Fruit fly (Drosophila melanogaster) whole organism, embryonic: Measurements from ENCODE around the gene CG6055.

Source experiments
- Adf1 ChIP-seq: fragments of 200-800 bp; sonication (Bioruptor generic); IDR thresholded peaks from 2 replicates; pipeline ENCODE4 v1.3.6; 2022; ENCODE audit warnings: missing biosample characterization, missing genetic modification characterization
- CG10366 ChIP-seq: fragments of 200-800 bp; sonication (Bioruptor generic); IDR thresholded peaks from 2 replicates; pipeline ENCODE4 v1.3.6; 2022; ENCODE audit warnings: missing biosample characterization, missing genetic modification characterization
- CG10565 ChIP-seq: fragments of 200-800 bp; sonication (Bioruptor generic); optimal IDR thresholded peaks from 3 replicates; lab custom pipeline; 2016; ENCODE audit warnings: missing biosample characterization, mild to moderate bottlenecking, missing genetic modification characterization
- CG10979 ChIP-seq: fragments of 200-800 bp; sonication (Bioruptor generic); optimal IDR thresholded peaks from 2 replicates; lab custom pipeline; 2018; ENCODE audit warnings: missing biosample characterization, mild to moderate bottlenecking, missing genetic modification characterization, moderate library complexity
- CG14014 ChIP-seq: fragments of 200-800 bp; sonication (Bioruptor generic); IDR thresholded peaks from 2 replicates; pipeline ENCODE4 v1.3.6; 2022; ENCODE audit warnings: missing biosample characterization, missing genetic modification characterization
- CG1529 ChIP-seq: fragments of 200-800 bp; sonication (Bioruptor generic); optimal IDR thresholded peaks from 3 replicates; lab custom pipeline; 2018; ENCODE audit warnings: missing biosample characterization, missing genetic modification characterization
- CG15601 ChIP-seq: fragments of 200-800 bp; sonication (Bioruptor generic); optimal IDR thresholded peaks from 3 replicates; lab custom pipeline; 2019; ENCODE audit warnings: missing biosample characterization, mild to moderate bottlenecking, missing genetic modification characterization, moderate library complexity
- CG16779 ChIP-seq: fragments of 200-800 bp; sonication (Bioruptor generic); IDR thresholded peaks from 2 replicates; pipeline ENCODE4 v1.3.6; 2022; ENCODE audit warnings: missing biosample characterization, missing genetic modification characterization
- CG16813 ChIP-seq: fragments of 200-800 bp; sonication (Bioruptor generic); IDR thresholded peaks from 3 replicates; pipeline ENCODE4 v1.3.6; 2022; ENCODE audit warnings: missing biosample characterization, missing genetic modification characterization; ENCODE audit not compliant: partially characterized antibody
- CG1792 ChIP-seq: fragments of 200-800 bp; sonication (Bioruptor generic); optimal IDR thresholded peaks from 2 replicates; lab custom pipeline; 2016; ENCODE audit warnings: missing biosample characterization, missing genetic modification characterization
- CG2199 ChIP-seq: fragments of 200-800 bp; sonication (Bioruptor generic); IDR thresholded peaks from 3 replicates; pipeline ENCODE4 v1.3.6; 2022; ENCODE audit warnings: missing biosample characterization, missing genetic modification characterization
- CG31224 ChIP-seq: fragments of 200-800 bp; sonication (Bioruptor generic); IDR thresholded peaks from 2 replicates; pipeline ENCODE4 v1.3.6; 2022; ENCODE audit warnings: missing biosample characterization, missing genetic modification characterization
- CG3163 ChIP-seq: fragments of 200-800 bp; sonication (Bioruptor generic); optimal IDR thresholded peaks from 3 replicates; lab custom pipeline; 2016; ENCODE audit warnings: missing biosample characterization, missing genetic modification characterization
- CG34422 ChIP-seq: fragments of 200-800 bp; sonication (Bioruptor generic); IDR thresholded peaks from 3 replicates; pipeline ENCODE4 v1.3.6; 2022; ENCODE audit warnings: missing biosample characterization, missing genetic modification characterization
- CG4360 ChIP-seq: fragments of 200-800 bp; sonication (Bioruptor generic); IDR thresholded peaks from 2 replicates; pipeline ENCODE4 v1.3.6; 2022; ENCODE audit warnings: missing biosample characterization, missing genetic modification characterization
- CG7556 ChIP-seq: fragments of 200-800 bp; sonication (Bioruptor generic); optimal IDR thresholded peaks from 2 replicates; lab custom pipeline; 2017; ENCODE audit warnings: missing biosample characterization, mild to moderate bottlenecking, missing genetic modification characterization
- CG8765 ChIP-seq: fragments of 200-800 bp; sonication (Bioruptor generic); IDR thresholded peaks from 2 replicates; pipeline ENCODE4 v1.3.6; 2022; ENCODE audit warnings: missing biosample characterization, missing genetic modification characterization
- CG9609 ChIP-seq: fragments of 200-800 bp; sonication (Bioruptor generic); optimal IDR thresholded peaks from 3 replicates; lab custom pipeline; 2016; ENCODE audit warnings: missing biosample characterization, missing genetic modification characterization
- CG9727 ChIP-seq: fragments of 200-800 bp; sonication (Bioruptor generic); optimal IDR thresholded peaks from 3 replicates; lab custom pipeline; 2017; ENCODE audit warnings: missing biosample characterization, mild to moderate bottlenecking, missing genetic modification characterization
- Dek ChIP-seq: fragments of 200-800 bp; sonication (Bioruptor generic); optimal IDR thresholded peaks from 3 replicates; lab custom pipeline; 2019; ENCODE audit warnings: missing biosample characterization, mild to moderate bottlenecking, missing genetic modification characterization, moderate library complexity
- Doc3 ChIP-seq: fragments of 200-800 bp; sonication (Bioruptor generic); IDR thresholded peaks from 3 replicates; pipeline ENCODE4 v1.3.6; 2022; ENCODE audit warnings: missing biosample characterization, missing genetic modification characterization; ENCODE audit not compliant: partially characterized antibody
- Gsc ChIP-seq: fragments of 200-800 bp; sonication (Bioruptor generic); IDR thresholded peaks from 2 replicates; pipeline ENCODE4 v1.3.6; 2022; ENCODE audit warnings: missing biosample characterization, missing genetic modification characterization
- Hsf ChIP-seq: fragments of 200-800 bp; sonication (Bioruptor generic); optimal IDR thresholded peaks from 3 replicates; lab custom pipeline; 2016; ENCODE audit warnings: missing biosample characterization, missing genetic modification characterization
- Med ChIP-seq: fragments of 200-800 bp; sonication (Bioruptor generic); peaks from one replicate; lab custom pipeline; 2016; ENCODE audit warnings: missing biosample characterization, missing genetic modification characterization, mild to moderate bottlenecking, inconsistent platforms, moderate library complexity
- Mes4 ChIP-seq: fragments of 200-800 bp; sonication (Bioruptor generic); optimal IDR thresholded peaks from 2 replicates; lab custom pipeline; 2016; ENCODE audit warnings: missing biosample characterization, missing genetic modification characterization
- NC2α ChIP-seq: fragments of 200-800 bp; sonication (Bioruptor generic); optimal IDR thresholded peaks from 2 replicates; lab custom pipeline; 2016; ENCODE audit warnings: missing biosample characterization, missing genetic modification characterization
- Rx ChIP-seq: fragments of 200-800 bp; sonication (Bioruptor generic); IDR thresholded peaks from 2 replicates; pipeline ENCODE4 v1.3.6; 2022; ENCODE audit warnings: missing biosample characterization, missing genetic modification characterization
- Side ChIP-seq: fragments of 200-800 bp; sonication (Bioruptor generic); optimal IDR thresholded peaks from 2 replicates; lab custom pipeline; 2016; ENCODE audit warnings: missing biosample characterization, missing genetic modification characterization
- Taf1 ChIP-seq: fragments of 200-800 bp; sonication (Bioruptor generic); IDR thresholded peaks from 2 replicates; pipeline ENCODE4 v1.3.6; 2022; ENCODE audit warnings: missing biosample characterization, missing genetic modification characterization
- Trl ChIP-seq, 3 experiments: fragments of >200 bp in 2 of 3; fragments of 200-800 bp in 1 of 3; sonication (Bioruptor generic) in 1 of 3; optimal IDR thresholded peaks; 2 replicates in 1 of 3; 3 replicates in 2 of 3; lab custom pipeline; 2016 to 2017; ENCODE audit warnings: missing biosample characterization in 1 of 3, missing genetic modification characterization in 1 of 3
- Xrp1 ChIP-seq: fragments of 200-800 bp; sonication (Bioruptor generic); IDR thresholded peaks from 2 replicates; pipeline ENCODE4 v1.3.6; 2022; ENCODE audit warnings: missing biosample characterization, missing genetic modification characterization
- chif ChIP-seq, 2 experiments: fragments of 200-800 bp; sonication (Bioruptor generic); optimal IDR thresholded peaks; 3 replicates each; lab custom pipeline; 2016; ENCODE audit warnings: missing biosample characterization in 2 of 2, missing genetic modification characterization in 2 of 2
- ci ChIP-seq: fragments of 200-800 bp; sonication (Bioruptor generic); IDR thresholded peaks from 3 replicates; pipeline ENCODE4 v1.3.6; 2022; ENCODE audit warnings: missing biosample characterization, missing genetic modification characterization
- ewg ChIP-seq: fragments of 200-800 bp; sonication (Bioruptor generic); optimal IDR thresholded peaks from 3 replicates; lab custom pipeline; 2017; ENCODE audit warnings: mild to moderate bottlenecking, missing biosample characterization, missing genetic modification reagents, missing genetic modification characterization
- fu2 ChIP-seq: fragments of 200-800 bp; sonication (Bioruptor generic); optimal IDR thresholded peaks from 2 replicates; lab custom pipeline; 2016; ENCODE audit warnings: missing biosample characterization, missing genetic modification characterization
- gce ChIP-seq: fragments of 200-800 bp; sonication (Bioruptor generic); IDR thresholded peaks from 3 replicates; pipeline ENCODE4 v1.3.6; 2022; ENCODE audit warnings: missing biosample characterization, missing genetic modification characterization
- gsb ChIP-seq: fragments of 200-800 bp; sonication (Bioruptor generic); IDR thresholded peaks from 2 replicates; pipeline ENCODE4 v1.3.6; 2022; ENCODE audit warnings: missing biosample characterization, missing genetic modification characterization
- hth ChIP-seq: fragments of >200 bp; optimal IDR thresholded peaks from 2 replicates; lab custom pipeline; 2017; ENCODE audit warnings: inconsistent platforms
- insv ChIP-seq, 2 experiments: fragments of 200-800 bp; sonication (Bioruptor generic); optimal IDR thresholded peaks; 3 replicates each; lab custom pipeline; 2016 to 2018; ENCODE audit warnings: missing biosample characterization in 2 of 2, missing genetic modification characterization in 2 of 2
- phol ChIP-seq: fragments of 200-800 bp; sonication (Bioruptor generic); optimal IDR thresholded peaks from 3 replicates; lab custom pipeline; 2018; ENCODE audit warnings: missing biosample characterization, mild to moderate bottlenecking, missing genetic modification characterization, moderate library complexity
- repo ChIP-seq: fragments of 200-800 bp; sonication (Bioruptor generic); optimal IDR thresholded peaks from 2 replicates; lab custom pipeline; 2016; ENCODE audit warnings: missing biosample characterization, missing genetic modification characterization
- sens ChIP-seq: fragments of 200-800 bp; sonication (Bioruptor generic); peaks from one replicate; lab custom pipeline; 2016; ENCODE audit warnings: missing biosample characterization, missing genetic modification characterization
- sob ChIP-seq: fragments of 200-800 bp; sonication (Bioruptor generic); IDR thresholded peaks from 2 replicates; pipeline ENCODE4 v1.3.6; 2022; ENCODE audit warnings: missing biosample characterization, missing genetic modification characterization
- tio ChIP-seq: fragments of 200-800 bp; sonication (Bioruptor generic); optimal IDR thresholded peaks from 2 replicates; lab custom pipeline; 2017; ENCODE audit warnings: missing biosample characterization, missing genetic modification characterization, inconsistent platforms
- ttk ChIP-seq: fragments of 200-800 bp; sonication (Bioruptor generic); IDR thresholded peaks from 2 replicates; pipeline ENCODE4 v2.1.2; 2022; ENCODE audit warnings: missing biosample characterization, missing genetic modification characterization
- wor ChIP-seq: fragments of 200-800 bp; sonication (Bioruptor generic); IDR thresholded peaks from 2 replicates; pipeline ENCODE4 v1.3.6; 2022; ENCODE audit warnings: missing biosample characterization, missing genetic modification characterization
- zen ChIP-seq: fragments of 200-800 bp; sonication (Bioruptor generic); optimal IDR thresholded peaks from 3 replicates; lab custom pipeline; 2018; ENCODE audit warnings: missing biosample characterization, mild to moderate bottlenecking, missing genetic modification characterization, moderate library complexity
- zfh1 ChIP-seq: fragments of 200-800 bp; sonication (Bioruptor generic); IDR thresholded peaks from 3 replicates; pipeline ENCODE4 v1.3.6; 2022; ENCODE audit warnings: missing biosample characterization, missing genetic modification characterization

CG6055 gene

DNA sequence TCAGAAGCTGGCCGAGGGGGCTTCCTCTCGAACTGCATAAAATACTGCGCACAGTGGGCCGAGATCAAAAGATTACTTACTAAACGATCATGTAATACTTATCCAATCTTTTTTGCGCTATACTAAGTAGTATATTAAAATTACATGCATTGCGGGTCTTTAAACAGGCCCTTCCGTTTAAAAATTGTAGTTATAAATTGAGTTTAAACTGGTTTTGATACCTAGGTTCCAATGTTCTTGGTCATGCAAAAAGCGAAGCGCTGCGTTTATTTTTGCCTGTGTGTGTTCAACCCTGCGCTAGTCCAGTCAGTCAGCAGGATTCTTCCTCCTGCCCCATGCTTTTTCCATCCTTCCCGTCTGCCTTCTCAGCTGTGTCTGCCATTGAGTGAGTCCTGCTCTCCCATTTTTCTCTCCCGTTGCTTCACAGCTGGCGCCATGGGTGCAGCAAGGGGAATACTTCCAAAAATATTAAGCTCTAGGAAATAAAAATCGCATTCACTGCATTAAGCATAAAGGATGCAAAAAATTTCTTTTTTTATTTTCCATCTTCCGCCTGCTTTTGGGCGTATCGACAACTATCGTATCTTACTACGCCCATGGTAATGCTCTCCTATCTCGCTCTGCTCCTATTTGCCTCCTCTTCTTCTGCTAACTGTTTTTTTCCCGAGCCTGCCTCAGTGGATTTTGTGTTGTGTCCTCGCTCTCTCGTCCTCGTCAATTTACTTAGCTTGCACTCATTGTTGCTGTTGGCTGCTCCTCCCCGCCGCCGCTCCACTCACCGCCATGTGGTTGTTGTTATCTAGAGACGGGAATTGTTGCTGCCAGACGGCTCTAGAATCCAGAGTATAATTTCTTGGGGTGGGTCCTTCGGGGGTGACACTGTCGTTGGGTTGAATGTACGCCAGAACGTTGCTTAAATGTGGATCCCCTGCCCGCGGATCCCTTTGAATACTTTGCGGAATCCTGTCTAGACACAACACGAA is 45.7 kb upstream of the CG6055 start (continued):
- TF ChIP-seq hth (lab: Kevin White, UChicago) (no peak), Side (GFP tag; lab: Kevin White, UChicago) (peak; percentile 62), Taf1 (peak; percentile 80), insv (GFP tag; optimal IDR thresholded peaks at IDR 0.05; lab: Kevin White, UChicago) (no peak), CG34422 (peak; percentile 52; the same call in 2 of the 3 replicates), Mes4 (GFP tag; lab: Kevin White, UChicago) (peak; percentile 2), CG1792 (GFP tag; lab: Kevin White, UChicago) (peak; percentile 72), CG14014 (GFP tag; lab: Robert Waterston, UW) (peak; percentile 85), ewg (GFP tag; lab: Kevin White, UChicago) (no peak), CG10366 (GFP tag; lab: Robert Waterston, UW) (peak; percentile 65), CG8765 (GFP tag; lab: Robert Waterston, UW) (no peak; the same call in 1 of the 2 replicates), gsb (GFP tag; lab: Robert Waterston, UW) (no peak), CG31224 (GFP tag; lab: Robert Waterston, UW) (peak; percentile 65), CG10565 (no peak), CG4360 (peak; percentile 79), Hsf (GFP tag; lab: Kevin White, UChicago) (peak; percentile 63), CG1529 (peak; percentile 10), zen (tag; lab: Kevin White, UChicago) (no peak), CG2199 (GFP tag; lab: Robert Waterston, UW) (no peak), CG16779 (peak; percentile 63; the same call in 1 of the 2 replicates), repo (GFP tag; lab: Kevin White, UChicago) (peak; percentile 39), wor (no peak), CG9609 (GFP tag; lab: Kevin White, UChicago) (peak; percentile 76), Dek (peak; percentile 68), gce (GFP tag; lab: Robert Waterston, UW) (no peak), CG15601 (no peak), Trl (optimal IDR thresholded peaks at IDR 0.05; lab: Kevin White, UChicago) (peak; percentile 13 to 38), Trl (GFP tag; optimal IDR thresholded peaks at IDR 0.05; lab: Kevin White, UChicago) (no peak), Gsc (peak; percentile 33; the same call in 1 of the 2 replicates), Adf1 (GFP tag; lab: Robert Waterston, UW) (peak; percentile 18), fu2 (GFP tag; lab: Kevin White, UChicago) (peak; percentile 65)

dm6 chr2L:7422429-7423283 is 43.7 kb upstream of the CG6055 start:
- TF ChIP-seq sens (peak; percentile 78), CG10979 (peak; percentile 15), Doc3 (GFP tag; lab: Robert Waterston, UW) (no peak), phol (peak; percentile 24), sob (GFP tag; lab: Robert Waterston, UW) (0 out of 2 replicates have a peak, but pooled peaks have one; percentile 15), Rx (GFP tag; lab: Robert Waterston, UW) (no peak), Xrp1 (GFP tag; lab: Robert Waterston, UW) (0 out of 2 replicates have a peak, but pooled peaks have one; percentile 15), chif (GFP tag; optimal IDR thresholded peaks at IDR 0.05; lab: Kevin White, UChicago) (peak in 1 of 2 experiments; percentile 1), ci (GFP tag; lab: Robert Waterston, UW) (peak; percentile 58; the same call in 1 of the 3 replicates), zfh1 (GFP tag; lab: Robert Waterston, UW) (0 out of 3 replicates have a peak, but pooled peaks have one; percentile 48), CG9727 (GFP tag; lab: Kevin White, UChicago) (no peak), Med (GFP tag; lab: Kevin White, UChicago) (peak; percentile 68), CG7556 (peak; percentile 33), tio (GFP tag; lab: Kevin White, UChicago) (peak; percentile 27), CG3163 (no peak), CG16813 (GFP tag; lab: Robert Waterston, UW) (no peak), ttk (0 out of 2 replicates have a peak, but pooled peaks have one; percentile 8), NC2α (no peak)
